Worm (Caenorhabditis elegans) whole organism, L2 larva: ENCODE data around the gene patr-1.

Experiments used
- aly-2 ChIP-seq: fragments of 150-350 bp; optimal IDR thresholded peaks from 2 replicates; lab custom pipeline; 2014; ENCODE audit warnings: missing biosample characterization, missing genetic modification characterization
- ama-1 ChIP-seq: fragments of 150-350 bp; optimal IDR thresholded peaks from 2 replicates; lab custom pipeline; 2018; ENCODE audit warnings: inconsistent platforms
- ceh-82 ChIP-seq: fragments of 150-350 bp; optimal IDR thresholded peaks from 2 replicates; lab custom pipeline; 2014; ENCODE audit warnings: missing biosample characterization, missing genetic modification characterization
- elt-1 ChIP-seq: fragments of 150-350 bp; optimal IDR thresholded peaks from 2 replicates; lab custom pipeline; 2014; ENCODE audit warnings: missing biosample characterization, missing genetic modification characterization
- lin-13 ChIP-seq: fragments of 150-350 bp; optimal IDR thresholded peaks from 2 replicates; lab custom pipeline; 2014; ENCODE audit warnings: missing biosample characterization, missing genetic modification reagents, missing genetic modification characterization
- mab-5 ChIP-seq: fragments of 150-350 bp; optimal IDR thresholded peaks from 2 replicates; lab custom pipeline; 2014; ENCODE audit warnings: missing biosample characterization, missing genetic modification characterization
- nhr-10 ChIP-seq: sonication (generic microtip); optimal IDR thresholded peaks from 2 replicates; lab custom pipeline; 2017; ENCODE audit warnings: missing biosample characterization, missing genetic modification characterization
- nhr-11 ChIP-seq: fragments of 150-350 bp; optimal IDR thresholded peaks from 2 replicates; lab custom pipeline; 2014; ENCODE audit warnings: missing biosample characterization, missing genetic modification characterization
- nhr-237 ChIP-seq: fragments of 150-350 bp; optimal IDR thresholded peaks from 2 replicates; lab custom pipeline; 2014; ENCODE audit warnings: missing biosample characterization, missing genetic modification characterization
- nhr-77 ChIP-seq: fragments of 150-350 bp; optimal IDR thresholded peaks from 2 replicates; lab custom pipeline; 2014; ENCODE audit warnings: missing biosample characterization, missing genetic modification characterization
- unc-62 ChIP-seq: fragments of 150-350 bp; optimal IDR thresholded peaks from 2 replicates; lab custom pipeline; 2014; ENCODE audit warnings: missing biosample characterization, missing genetic modification reagents, missing genetic modification characterization
- ztf-11 ChIP-seq: sonication (generic microtip); optimal IDR thresholded peaks from 2 replicates; lab custom pipeline; 2017; ENCODE audit warnings: missing biosample characterization, missing genetic modification characterization
- ztf-4 ChIP-seq: fragments of 150-350 bp; optimal IDR thresholded peaks from 2 replicates; lab custom pipeline; 2014; ENCODE audit warnings: missing biosample characterization, missing genetic modification characterization

- no peak for TF ChIP-seq ztf-11 (tag; lab: Kevin White, UChicago)
- TF ChIP-seq ceh-82: no peak
- TF ChIP-seq aly-2: no peak
- no peak for TF ChIP-seq nhr-11 (tag; lab: Kevin White, UChicago)
- TF ChIP-seq ama-1 (lab: Kevin White, UChicago): no peak
- peak; percentile 49 for TF ChIP-seq lin-13
- TF ChIP-seq elt-1 (tag; lab: Kevin White, UChicago): no peak
- no peak for TF ChIP-seq mab-5 (tag; lab: Kevin White, UChicago)
- TF ChIP-seq nhr-77: no peak
- no peak for TF ChIP-seq ztf-4 (tag; lab: Kevin White, UChicago)
- TF ChIP-seq nhr-237: no peak
- no peak for TF ChIP-seq nhr-10 (tag; lab: Kevin White, UChicago)
- TF ChIP-seq unc-62: no peak
Measured at ce11 chrII:11731174-11731724, 46.5 kb downstream of the patr-1 start.
